Fruit fly (Drosophila melanogaster): ENCODE data around the gene hth.

hth gene

dm6 chr3R:10599624-10600306, 39.6 kb downstream of the hth start (continued):
- peak in 1 of 2 experiments; percentile 93 for TF ChIP-seq tll (GFP tag; optimal IDR thresholded peaks at IDR 0.05)

- TF ChIP-seq CG2129 (GFP tag; IDR thresholded peaks at IDR 0.05; ENCODE audit: partially characterized antibody) (no peak), tap (tag; optimal IDR thresholded peaks at IDR 0.05) (no peak), CG17829 (tag; optimal IDR thresholded peaks at IDR 0.05) (no peak), CG32767 (GFP tag; IDR thresholded peaks at IDR 0.05) (no peak), CG4730 (GFP tag; IDR thresholded peaks at IDR 0.05) (no peak), CG2875 (GFP tag; optimal IDR thresholded peaks at IDR 0.05) (no peak), CG8089 (GFP tag; optimal IDR thresholded peaks at IDR 0.05) (no peak), CG2116 (GFP tag; optimal IDR thresholded peaks at IDR 0.05) (no peak), trem (tag; optimal IDR thresholded peaks at IDR 0.05) (peak; percentile 4), da (GFP tag; optimal IDR thresholded peaks at IDR 0.05) (no peak), CG9727 (GFP tag; optimal IDR thresholded peaks at IDR 0.05) (no peak), CG9932 (GFP tag; IDR thresholded peaks at IDR 0.05) (no peak), CG8924 (tag; optimal IDR thresholded peaks at IDR 0.05) (no peak), CG18764 (GFP tag; optimal IDR thresholded peaks at IDR 0.05) (no peak), bowl (GFP tag; IDR thresholded peaks at IDR 0.05) (no peak), CG31224 (GFP tag; IDR thresholded peaks at IDR 0.05) (no peak), CG6254 (GFP tag; optimal IDR thresholded peaks at IDR 0.05) (no peak), CkIIα-i1 (GFP tag; IDR thresholded peaks at IDR 0.05) (no peak), HHEX (GFP tag; optimal IDR thresholded peaks at IDR 0.05) (no peak), Nf-YA (GFP tag; IDR thresholded peaks at IDR 0.05) (no peak), Opbp (GFP tag; IDR thresholded peaks at IDR 0.05; ENCODE audit: partially characterized antibody) (no peak), bbx (GFP tag; IDR thresholded peaks at IDR 0.05; ENCODE audit: partially characterized antibody) (no peak), CG7786 (GFP tag; optimal IDR thresholded peaks at IDR 0.05) (no peak), phol (tag; optimal IDR thresholded peaks at IDR 0.05) (no peak), sima (GFP tag; optimal IDR thresholded peaks at IDR 0.05) (no peak), CG34422 (GFP tag; IDR thresholded peaks at IDR 0.05) (no peak), YL-1 (GFP tag; optimal IDR thresholded peaks at IDR 0.05) (no peak), CG4360 (GFP tag; IDR thresholded peaks at IDR 0.05) (no peak), lilli (GFP tag; optimal IDR thresholded peaks at IDR 0.05) (no peak), so (GFP tag; IDR thresholded peaks at IDR 0.05) (0 out of 3 replicates have a peak, but pooled peaks have one; percentile 1), peb (GFP tag; IDR thresholded peaks at IDR 0.05) (no peak), cas (GFP tag; IDR thresholded peaks at IDR 0.05) (no peak), Usf (GFP tag; optimal IDR thresholded peaks at IDR 0.05) (no peak), CG18011 (GFP tag; optimal IDR thresholded peaks at IDR 0.05) (no peak), CG11398 (GFP tag; optimal IDR thresholded peaks at IDR 0.05) (no peak), E2f2 (GFP tag; IDR thresholded peaks at IDR 0.05) (no peak), Sox102F (GFP tag; optimal IDR thresholded peaks at IDR 0.05) (no peak), Blimp-1 (GFP tag; optimal IDR thresholded peaks at IDR 0.05) (no peak), seq (GFP tag; IDR thresholded peaks at IDR 0.05) (no peak), crp (GFP tag; optimal IDR thresholded peaks at IDR 0.05) (no peak), CG12071 (GFP tag; optimal IDR thresholded peaks at IDR 0.05) (no peak), CG17612 (GFP tag; IDR thresholded peaks at IDR 0.05) (no peak), CG12942 (GFP tag; optimal IDR thresholded peaks at IDR 0.05) (no peak), danr (GFP tag; IDR thresholded peaks at IDR 0.05) (no peak), HmgZ (tag; optimal IDR thresholded peaks at IDR 0.05) (no peak), MESR4 (GFP tag; optimal IDR thresholded peaks at IDR 0.05) (no peak), CG10979 (tag; optimal IDR thresholded peaks at IDR 0.05) (no peak), shn (GFP tag; optimal IDR thresholded peaks at IDR 0.05) (no peak)
Measured at dm6 chr3R:10598943-10599342, 40.4 kb downstream of the hth start.

Data from whole organism, embryonic.